Worm (Caenorhabditis elegans): Measurements from ENCODE around the gene ZC190.2.

- TF ChIP-seq aly-1 (tag; optimal IDR thresholded peaks at IDR 0.05) (no peak), ama-1 (optimal IDR thresholded peaks at IDR 0.05) (no peak), flt-1 (GFP tag; IDR thresholded peaks at IDR 0.05) (no peak), sea-1 (GFP tag; conservative IDR thresholded peaks at IDR 0.05) (no peak), hmg-4 (GFP tag; optimal IDR thresholded peaks at IDR 0.05) (no peak)
These were observed 15.4 kb upstream of the ZC190.2 start, which contains the start of gene ZC190.4 for ce11 chrV:8665765-8666164.

Data from whole organism, early embryonic.